Fruit fly (Drosophila melanogaster): ENCODE data around the gene CG32536.
A peak's percentile ranks its signal among the peaks of the same experiment; 100 is the strongest.

Gene CG32536

dm6 chrX:19262553-19262952 lies 14.1 kb downstream of the CG32536 start (continued):
- TF ChIP-seq Lpt (GFP tag; optimal IDR thresholded peaks at IDR 0.05) (no peak), CG17359 (tag; optimal IDR thresholded peaks at IDR 0.05) (peak; percentile 49), CG3847 (GFP tag; IDR thresholded peaks at IDR 0.05) (no peak), CG32532 (GFP tag; IDR thresholded peaks at IDR 0.05) (peak; percentile 11; the same call in 1 of the 2 replicates), Dad (GFP tag; optimal IDR thresholded peaks at IDR 0.05) (no peak), HLH4C (GFP tag; IDR thresholded peaks at IDR 0.05; ENCODE audit: partially characterized antibody) (no peak), trh (GFP tag; optimal IDR thresholded peaks at IDR 0.05) (no peak), CG2129 (GFP tag; IDR thresholded peaks at IDR 0.05; ENCODE audit: partially characterized antibody) (no peak), CG10267 (tag; optimal IDR thresholded peaks at IDR 0.05) (peak; percentile 2), sens (GFP tag) (peak; percentile 54), danr (GFP tag; IDR thresholded peaks at IDR 0.05) (no peak), Bgb (GFP tag; IDR thresholded peaks at IDR 0.05; ENCODE audit: partially characterized antibody) (no peak), zf30C (GFP tag; optimal IDR thresholded peaks at IDR 0.05) (peak; percentile 14), pfk (GFP tag; optimal IDR thresholded peaks at IDR 0.05) (no peak), Blimp-1 (GFP tag; optimal IDR thresholded peaks at IDR 0.05) (peak; percentile 16), wdn (GFP tag; IDR thresholded peaks at IDR 0.05) (no peak), bsh (GFP tag; optimal IDR thresholded peaks at IDR 0.05) (peak in 1 of 2 experiments; percentile 6), bab2 (GFP tag; optimal IDR thresholded peaks at IDR 0.05) (no peak), pros (GFP tag; optimal IDR thresholded peaks at IDR 0.05) (no peak), gcm2 (GFP tag; optimal IDR thresholded peaks at IDR 0.05) (no peak), zfh2 (GFP tag; optimal IDR thresholded peaks at IDR 0.05) (no peak), twi (tag; optimal IDR thresholded peaks at IDR 0.05) (no peak), CG31388 (GFP tag; optimal IDR thresholded peaks at IDR 0.05) (no peak), dysf (GFP tag; IDR thresholded peaks at IDR 0.05) (0 out of 3 replicates have a peak, but pooled peaks have one; percentile 33), Fer1 (GFP tag; optimal IDR thresholded peaks at IDR 0.05) (no peak), Hr78 (GFP tag; optimal IDR thresholded peaks at IDR 0.05) (no peak), CG1647 (GFP tag; optimal IDR thresholded peaks at IDR 0.05) (no peak), slou (GFP tag; optimal IDR thresholded peaks at IDR 0.05) (no peak), CkIIα-i1 (GFP tag; IDR thresholded peaks at IDR 0.05) (no peak), Dref (GFP tag; IDR thresholded peaks at IDR 0.05) (no peak), Scr (GFP tag; IDR thresholded peaks at IDR 0.05; ENCODE audit: partially characterized antibody) (no peak), H2.0 (GFP tag; IDR thresholded peaks at IDR 0.05) (no peak), ash1 (GFP tag; optimal IDR thresholded peaks at IDR 0.05) (no peak), CG43689 (GFP tag; IDR thresholded peaks at IDR 0.05) (no peak), CG16815 (GFP tag; optimal IDR thresholded peaks at IDR 0.05) (no peak), inv (GFP tag; IDR thresholded peaks at IDR 0.05; ENCODE audit: partially characterized antibody) (no peak), Sin3A (optimal IDR thresholded peaks at IDR 0.05) (no peak), fd96Cb (tag; optimal IDR thresholded peaks at IDR 0.05) (no peak), CG17385 (GFP tag; optimal IDR thresholded peaks at IDR 0.05) (no peak), CG17328 (GFP tag; IDR thresholded peaks at IDR 0.05) (no peak), CG12659 (GFP tag; optimal IDR thresholded peaks at IDR 0.05) (no peak), CG11247 (GFP tag; IDR thresholded peaks at IDR 0.05) (no peak), mld (GFP tag; IDR thresholded peaks at IDR 0.05; ENCODE audit: partially characterized antibody) (no peak), Nf-YA (GFP tag; IDR thresholded peaks at IDR 0.05) (no peak), CG5953 (GFP tag; IDR thresholded peaks at IDR 0.05) (no peak), Med (GFP tag) (no peak), da (GFP tag; optimal IDR thresholded peaks at IDR 0.05) (no peak), Camta (GFP tag; optimal IDR thresholded peaks at IDR 0.05) (no peak), vfl (GFP tag; optimal IDR thresholded peaks at IDR 0.05) (no peak), jing (GFP tag; optimal IDR thresholded peaks at IDR 0.05) (no peak), cas (GFP tag; IDR thresholded peaks at IDR 0.05) (no peak), Adf1 (GFP tag; IDR thresholded peaks at IDR 0.05) (no peak)

All from whole organism, embryonic.